Worm (Caenorhabditis elegans): ENCODE measurements around the gene sup-36.

DNA sequence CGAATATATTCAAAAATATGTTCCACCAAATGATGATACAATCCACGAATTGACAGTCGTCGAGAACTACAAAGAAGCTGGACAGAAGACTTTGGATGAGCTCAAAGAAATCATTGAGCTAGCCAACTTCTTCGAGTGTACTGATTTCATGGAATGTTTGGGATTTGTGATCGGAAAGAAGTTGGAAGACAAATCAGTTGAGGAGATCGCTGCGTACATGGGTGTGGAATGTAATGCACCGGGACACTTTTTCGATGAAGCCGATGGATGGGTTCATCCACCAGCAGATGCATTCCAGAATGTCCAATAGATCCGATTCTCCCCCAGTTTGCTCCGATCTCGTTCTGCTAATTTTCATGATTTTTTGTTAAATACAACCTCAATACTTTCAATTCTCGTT is 2.1 kb downstream of the sup-36 start:
- no peak for TF ChIP-seq ces-1 (GFP tag; optimal IDR thresholded peaks at IDR 0.05)
- TF ChIP-seq snpc-4 (tag; optimal IDR thresholded peaks at IDR 0.05): no peak
- no peak for TF ChIP-seq nhr-28 (tag; optimal IDR thresholded peaks at IDR 0.05)
- TF ChIP-seq lsy-2 (tag; optimal IDR thresholded peaks at IDR 0.05): no peak
- TF ChIP-seq nhr-237 (tag; optimal IDR thresholded peaks at IDR 0.05): no peak
- no peak for TF ChIP-seq nhr-12 (tag; optimal IDR thresholded peaks at IDR 0.05)
